Fruit fly (Drosophila melanogaster) whole organism, wandering third instar larva: ENCODE data around the gene nAChRbeta3.

Experiments used
- Abd-B ChIP-seq: fragments of >200 bp; optimal IDR thresholded peaks from 2 replicates; lab custom pipeline; 2017; ENCODE audit warnings: missing biosample characterization, missing genetic modification characterization
- CrebA ChIP-seq: fragments of 200-800 bp; sonication (Bioruptor generic); optimal IDR thresholded peaks from 2 replicates; lab custom pipeline; 2016; ENCODE audit warnings: missing biosample characterization, mild to moderate bottlenecking, missing genetic modification characterization, borderline replicate concordance
- Dfd ChIP-seq: fragments of >200 bp; optimal IDR thresholded peaks from 2 replicates; lab custom pipeline; 2017; ENCODE audit warnings: missing biosample characterization, missing genetic modification characterization
- GATAd ChIP-seq: sonication (Bioruptor generic); optimal IDR thresholded peaks from 2 replicates; lab custom pipeline; 2016; ENCODE audit warnings: missing biosample characterization, missing genetic modification characterization
- Sp1 ChIP-seq: fragments of 200-800 bp; sonication (Bioruptor generic); optimal IDR thresholded peaks from 3 replicates; lab custom pipeline; 2019; ENCODE audit warnings: missing biosample characterization, mild to moderate bottlenecking, missing genetic modification characterization, moderate library complexity
- pan ChIP-seq: fragments of >200 bp; optimal IDR thresholded peaks from 2 replicates; lab custom pipeline; 2017

DNA sequence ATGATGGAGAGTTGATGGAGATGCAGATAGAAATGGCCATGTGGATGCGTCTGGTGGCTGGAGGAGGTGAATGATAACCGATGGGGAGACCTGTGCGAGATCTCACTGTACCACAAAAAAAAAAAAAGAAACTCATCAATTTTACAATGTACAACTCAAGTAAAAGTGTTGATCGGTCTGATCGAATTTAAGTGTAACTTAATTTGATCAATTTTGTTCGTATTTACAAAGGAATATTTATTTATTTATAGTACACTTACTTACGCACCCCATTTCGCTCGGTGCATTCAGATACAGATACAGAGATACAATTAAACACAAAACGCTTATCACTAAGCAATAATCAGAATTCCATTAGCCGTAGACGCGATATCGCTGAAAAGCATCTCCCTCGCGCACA is 22.2 kb upstream of the nAChRbeta3 start:
- TF ChIP-seq Sp1 (GFP tag; lab: Kevin White, UChicago), result peak; percentile 5
- TF ChIP-seq pan, result no peak
- no peak for TF ChIP-seq GATAd
- TF ChIP-seq Abd-B (GFP tag; lab: Kevin White, UChicago), result no peak
- no peak for TF ChIP-seq CrebA (GFP tag; lab: Kevin White, UChicago)
- no peak for TF ChIP-seq Dfd (GFP tag; lab: Kevin White, UChicago)
